Fruit fly (Drosophila melanogaster): Measurements from ENCODE around the gene Rop.

The Rop gene

dm6 chr3L:4186659-4187058 lies 47.9 kb upstream of the Rop start, which contains the start of gene VhaM9.7-c (continued):
- no peak for TF ChIP-seq schlank (tag; optimal IDR thresholded peaks at IDR 0.05)
- no peak for TF ChIP-seq cato (GFP tag; optimal IDR thresholded peaks at IDR 0.05; ENCODE audit: borderline replicate concordance)
- no peak for TF ChIP-seq peb (GFP tag; IDR thresholded peaks at IDR 0.05)
- no peak for TF ChIP-seq hb (GFP tag; IDR thresholded peaks at IDR 0.05; ENCODE audit: partially characterized antibody)
- no peak for TF ChIP-seq crc (GFP tag; optimal IDR thresholded peaks at IDR 0.05)
- no peak for TF ChIP-seq chif (GFP tag; optimal IDR thresholded peaks at IDR 0.05)
- TF ChIP-seq CG13123 (GFP tag; optimal IDR thresholded peaks at IDR 0.05), result no peak
- TF ChIP-seq E2f2 (GFP tag; IDR thresholded peaks at IDR 0.05), result peak; percentile 87
- TF ChIP-seq pho (GFP tag; optimal IDR thresholded peaks at IDR 0.05), result no peak
- TF ChIP-seq CG3726 (GFP tag; IDR thresholded peaks at IDR 0.05), result no peak
- peak; percentile 10 for TF ChIP-seq ems (GFP tag; optimal IDR thresholded peaks at IDR 0.05)
- no peak for TF ChIP-seq CG11696 (GFP tag; IDR thresholded peaks at IDR 0.05)
- TF ChIP-seq Gug (GFP tag; IDR thresholded peaks at IDR 0.05), result no peak
- TF ChIP-seq CG15269 (tag; optimal IDR thresholded peaks at IDR 0.05), result no peak
- peak; percentile 47 for TF ChIP-seq CG30403 (GFP tag; optimal IDR thresholded peaks at IDR 0.05)
- peak; percentile 63 for TF ChIP-seq lab (GFP tag; optimal IDR thresholded peaks at IDR 0.05)
- no peak for TF ChIP-seq CG12219 (GFP tag; optimal IDR thresholded peaks at IDR 0.05)
- TF ChIP-seq CG7372 (GFP tag; IDR thresholded peaks at IDR 0.05), result no peak
- 0 out of 3 replicates have a peak, but pooled peaks have one; percentile 38 for TF ChIP-seq zfh1 (GFP tag; IDR thresholded peaks at IDR 0.05)
- TF ChIP-seq sob (GFP tag; IDR thresholded peaks at IDR 0.05), result peak; percentile 68
- TF ChIP-seq Dref (GFP tag; IDR thresholded peaks at IDR 0.05), result no peak
- TF ChIP-seq Fer2 (tag; optimal IDR thresholded peaks at IDR 0.05), result no peak
- TF ChIP-seq lola (GFP tag; optimal IDR thresholded peaks at IDR 0.05), result no peak
- no peak for TF ChIP-seq CG7963 (GFP tag; IDR thresholded peaks at IDR 0.05; ENCODE audit: partially characterized antibody)
- TF ChIP-seq en (GFP tag; optimal IDR thresholded peaks at IDR 0.05), result no peak
- no peak for TF ChIP-seq CG11398 (GFP tag; optimal IDR thresholded peaks at IDR 0.05)
- no peak for TF ChIP-seq CG3995 (GFP tag; optimal IDR thresholded peaks at IDR 0.05)
- TF ChIP-seq Dip3 (GFP tag; optimal IDR thresholded peaks at IDR 0.05), result peak; percentile 8
- no peak for TF ChIP-seq CG31224 (GFP tag; IDR thresholded peaks at IDR 0.05)
- TF ChIP-seq CG10366 (GFP tag; IDR thresholded peaks at IDR 0.05), result no peak
- no peak for TF ChIP-seq MTF-1 (GFP tag; optimal IDR thresholded peaks at IDR 0.05; ENCODE audit: borderline replicate concordance)
- no peak for TF ChIP-seq knrl (GFP tag; IDR thresholded peaks at IDR 0.05; ENCODE audit: partially characterized antibody)
- TF ChIP-seq Hr39 (optimal IDR thresholded peaks at IDR 0.05), result no peak
- no peak for TF ChIP-seq CG42726 (GFP tag; IDR thresholded peaks at IDR 0.05; ENCODE audit: partially characterized antibody)
- no peak for TF ChIP-seq ato (GFP tag; IDR thresholded peaks at IDR 0.05; ENCODE audit: partially characterized antibody)
- TF ChIP-seq Nf-YC (tag; optimal IDR thresholded peaks at IDR 0.05), result no peak
- no peak for TF ChIP-seq stc (GFP tag; IDR thresholded peaks at IDR 0.05)
- no peak for TF ChIP-seq vnd (GFP tag; IDR thresholded peaks at IDR 0.05; ENCODE audit: partially characterized antibody)
- no peak for TF ChIP-seq Tbp (GFP tag; optimal IDR thresholded peaks at IDR 0.05)
- TF ChIP-seq CG6854 (GFP tag; optimal IDR thresholded peaks at IDR 0.05), result no peak
- no peak for TF ChIP-seq CG6683 (GFP tag; optimal IDR thresholded peaks at IDR 0.05)
- no peak for TF ChIP-seq CG3838 (GFP tag; optimal IDR thresholded peaks at IDR 0.05)
- no peak for TF ChIP-seq D19B (GFP tag; optimal IDR thresholded peaks at IDR 0.05)
- no peak for TF ChIP-seq btn (GFP tag; optimal IDR thresholded peaks at IDR 0.05)
- TF ChIP-seq tio (GFP tag; optimal IDR thresholded peaks at IDR 0.05), result no peak
- TF ChIP-seq Bteb2 (GFP tag; optimal IDR thresholded peaks at IDR 0.05), result peak; percentile 38
- TF ChIP-seq CG17802 (tag; optimal IDR thresholded peaks at IDR 0.05), result no peak
- no peak for TF ChIP-seq CG10959 (GFP tag; IDR thresholded peaks at IDR 0.05)
- TF ChIP-seq CG12391 (tag; optimal IDR thresholded peaks at IDR 0.05), result peak; percentile 16
- TF ChIP-seq MBD-R2 (GFP tag; IDR thresholded peaks at IDR 0.05), result peak; percentile 91
- TF ChIP-seq CG7357 (GFP tag; IDR thresholded peaks at IDR 0.05), result no peak
- TF ChIP-seq CG31441 (GFP tag; IDR thresholded peaks at IDR 0.05), result no peak
